Worm (Caenorhabditis elegans): ENCODE data around the gene srh-219.

- TF ChIP-seq nhr-67 (tag; optimal IDR thresholded peaks at IDR 0.05): no peak
- TF ChIP-seq ztf-11 (tag; optimal IDR thresholded peaks at IDR 0.05): no peak
- no peak for TF ChIP-seq aly-2 (tag; optimal IDR thresholded peaks at IDR 0.05)
- no peak for TF ChIP-seq nhr-12 (tag; optimal IDR thresholded peaks at IDR 0.05)
- TF ChIP-seq egl-27 (tag; optimal IDR thresholded peaks at IDR 0.05): no peak
- TF ChIP-seq nhr-76 (tag; optimal IDR thresholded peaks at IDR 0.05): no peak
- no peak for TF ChIP-seq elt-3 (tag; optimal IDR thresholded peaks at IDR 0.05)
- no peak for TF ChIP-seq eor-1 (tag; optimal IDR thresholded peaks at IDR 0.05)
- no peak for TF ChIP-seq elt-2 (tag; optimal IDR thresholded peaks at IDR 0.05)
- TF ChIP-seq tbx-2 (tag; optimal IDR thresholded peaks at IDR 0.05): no peak
- no peak for TF ChIP-seq elt-1 (tag; optimal IDR thresholded peaks at IDR 0.05)
These were observed 29.3 kb upstream of the srh-219 start for ce11 chrV:15466017-15466416.

Data from whole organism, L3 larva.